Worm (Caenorhabditis elegans) whole organism, L3 larva: Measurements from ENCODE around the gene srh-112.

Experiments used
- ZK546.5 ChIP-seq: sonication (generic microtip); optimal IDR thresholded peaks from 2 replicates; lab custom pipeline; 2017; ENCODE audit warnings: missing biosample characterization, missing genetic modification characterization
- aly-2 ChIP-seq: fragments of 150-350 bp; optimal IDR thresholded peaks from 2 replicates; lab custom pipeline; 2014; ENCODE audit warnings: missing biosample characterization, missing genetic modification characterization
- ceh-16 ChIP-seq: sonication (generic microtip); optimal IDR thresholded peaks from 2 replicates; lab custom pipeline; 2017; ENCODE audit warnings: missing biosample characterization, missing genetic modification characterization
- ceh-28 ChIP-seq: fragments of 150-350 bp; optimal IDR thresholded peaks from 2 replicates; lab custom pipeline; 2014; ENCODE audit warnings: missing biosample characterization, missing genetic modification reagents, missing genetic modification characterization
- ceh-82 ChIP-seq: fragments of 150-350 bp; optimal IDR thresholded peaks from 2 replicates; lab custom pipeline; 2014; ENCODE audit warnings: missing biosample characterization, missing genetic modification characterization
- ceh-9 ChIP-seq: sonication (generic microtip); optimal IDR thresholded peaks from 2 replicates; lab custom pipeline; 2018; ENCODE audit warnings: missing biosample characterization, missing genetic modification characterization
- daf-12 ChIP-seq: fragments of 150-350 bp; optimal IDR thresholded peaks from 2 replicates; lab custom pipeline; 2014; ENCODE audit warnings: missing biosample characterization, missing genetic modification reagents, missing genetic modification characterization
- egl-5 ChIP-seq: fragments of 150-350 bp; optimal IDR thresholded peaks from 2 replicates; lab custom pipeline; 2017; ENCODE audit warnings: missing biosample characterization, missing genetic modification reagents, missing genetic modification characterization, inconsistent platforms
- elt-1 ChIP-seq: fragments of 150-350 bp; optimal IDR thresholded peaks from 2 replicates; lab custom pipeline; 2014; ENCODE audit warnings: missing biosample characterization, missing genetic modification characterization
- elt-2 ChIP-seq: sonication (generic microtip); optimal IDR thresholded peaks from 2 replicates; lab custom pipeline; 2016; ENCODE audit warnings: missing genetic modification reagents, mild to moderate bottlenecking, missing genetic modification characterization, missing compliant biosample characterization
- eor-1 ChIP-seq, 2 experiments: fragments of 150-350 bp; optimal IDR thresholded peaks; 2 replicates each; lab custom pipeline; 2014 to 2018; ENCODE audit warnings: missing biosample characterization in 2 of 2, missing genetic modification characterization in 2 of 2
- fkh-10 ChIP-seq: sonication (generic microtip); optimal IDR thresholded peaks from 2 replicates; lab custom pipeline; 2017; ENCODE audit warnings: missing biosample characterization, missing genetic modification reagents, missing genetic modification characterization
- fkh-2 ChIP-seq: fragments of 150-350 bp; optimal IDR thresholded peaks from 2 replicates; lab custom pipeline; 2014; ENCODE audit warnings: missing biosample characterization, missing genetic modification reagents, missing genetic modification characterization
- hmg-11 ChIP-seq: sonication (generic microtip); optimal IDR thresholded peaks from 2 replicates; lab custom pipeline; 2016; ENCODE audit warnings: missing genetic modification characterization, missing compliant biosample characterization
- jun-1 ChIP-seq: fragments of 150-350 bp; optimal IDR thresholded peaks from 2 replicates; lab custom pipeline; 2014; ENCODE audit warnings: missing biosample characterization, missing genetic modification reagents, missing genetic modification characterization
- lin-15B ChIP-seq: fragments of 150-350 bp; optimal IDR thresholded peaks from 2 replicates; lab custom pipeline; 2014; ENCODE audit warnings: missing biosample characterization, missing genetic modification characterization
- lin-39 ChIP-seq: fragments of 150-350 bp; optimal IDR thresholded peaks from 2 replicates; lab custom pipeline; 2018; ENCODE audit warnings: missing biosample characterization, missing genetic modification reagents, missing genetic modification characterization
- mdl-1 ChIP-seq: fragments of 150-350 bp; optimal IDR thresholded peaks from 2 replicates; lab custom pipeline; 2014; ENCODE audit warnings: missing biosample characterization, missing genetic modification characterization
- mml-1 ChIP-seq: fragments of 150-350 bp; sonication (generic microtip); optimal IDR thresholded peaks from 3 replicates; lab custom pipeline; 2014; ENCODE audit warnings: missing biosample characterization, missing genetic modification characterization
- nfya-1 ChIP-seq: sonication (generic microtip); optimal IDR thresholded peaks from 2 replicates; lab custom pipeline; 2017; ENCODE audit warnings: missing genetic modification characterization, mild to moderate bottlenecking, missing compliant biosample characterization, antibody characterized with exemption, moderate library complexity; ENCODE audit not compliant: insufficient read depth
- nhr-12 ChIP-seq: fragments of 150-350 bp; optimal IDR thresholded peaks from 2 replicates; lab custom pipeline; 2014; ENCODE audit warnings: missing biosample characterization, missing genetic modification characterization
- nhr-237 ChIP-seq: fragments of 150-350 bp; optimal IDR thresholded peaks from 2 replicates; lab custom pipeline; 2014; ENCODE audit warnings: missing biosample characterization, missing genetic modification characterization
- nhr-25 ChIP-seq: sonication (generic microtip); optimal IDR thresholded peaks from 2 replicates; lab custom pipeline; 2017; ENCODE audit warnings: missing biosample characterization, missing genetic modification characterization
- nhr-28 ChIP-seq: fragments of 150-350 bp; optimal IDR thresholded peaks from 2 replicates; lab custom pipeline; 2014; ENCODE audit warnings: missing biosample characterization, missing genetic modification characterization
- nhr-76 ChIP-seq: fragments of 150-350 bp; sonication (generic microtip); optimal IDR thresholded peaks from 5 replicates; lab custom pipeline; 2014; ENCODE audit warnings: missing biosample characterization, missing genetic modification characterization
- pha-4 ChIP-seq: fragments of 150-350 bp; optimal IDR thresholded peaks from 2 replicates; lab custom pipeline; 2014; ENCODE audit warnings: missing biosample characterization, missing genetic modification reagents, missing genetic modification characterization
- pqm-1 ChIP-seq: fragments of 150-350 bp; optimal IDR thresholded peaks from 2 replicates; lab custom pipeline; 2017; ENCODE audit warnings: missing biosample characterization, missing genetic modification characterization, inconsistent platforms
- sea-2 ChIP-seq: fragments of 150-350 bp; sonication (generic microtip); optimal IDR thresholded peaks from 4 replicates; lab custom pipeline; 2014; ENCODE audit warnings: missing biosample characterization, missing genetic modification reagents, missing genetic modification characterization
- skn-1 ChIP-seq: fragments of 150-350 bp; optimal IDR thresholded peaks from 2 replicates; lab custom pipeline; 2014; ENCODE audit warnings: missing biosample characterization, missing genetic modification characterization
- snpc-4 ChIP-seq: fragments of 150-350 bp; optimal IDR thresholded peaks from 2 replicates; lab custom pipeline; 2014; ENCODE audit warnings: missing biosample characterization, missing genetic modification characterization
- tbx-2 ChIP-seq: sonication (generic microtip); optimal IDR thresholded peaks from 2 replicates; lab custom pipeline; 2016; ENCODE audit warnings: mild to moderate bottlenecking, missing genetic modification characterization, missing compliant biosample characterization
- unc-39 ChIP-seq: sonication (generic microtip); optimal IDR thresholded peaks from 4 replicates; lab custom pipeline; 2017; ENCODE audit warnings: missing biosample characterization, missing genetic modification characterization
- zag-1 ChIP-seq: fragments of 150-350 bp; optimal IDR thresholded peaks from 2 replicates; lab custom pipeline; 2014; ENCODE audit warnings: missing biosample characterization, missing genetic modification characterization
- ztf-11 ChIP-seq: fragments of 150-350 bp; optimal IDR thresholded peaks from 2 replicates; lab custom pipeline; 2014; ENCODE audit warnings: missing biosample characterization, missing genetic modification characterization
- ztf-4 ChIP-seq: fragments of 150-350 bp; optimal IDR thresholded peaks from 2 replicates; lab custom pipeline; 2014; ENCODE audit warnings: missing biosample characterization, missing genetic modification characterization

Gene srh-112

ce11 chrV:17215602-17216001 is 10.4 kb downstream of the srh-112 start:
- TF ChIP-seq nhr-28 (tag; lab: Kevin White, UChicago), result no peak
- TF ChIP-seq daf-12 (tag; lab: Kevin White, UChicago), result no peak
- TF ChIP-seq zag-1 (tag; lab: Kevin White, UChicago), result no peak
- TF ChIP-seq lin-39 (tag; lab: Kevin White, UChicago), result no peak
- no peak for TF ChIP-seq pha-4
- TF ChIP-seq nhr-76 (tag; lab: Kevin White, UChicago), result no peak
- TF ChIP-seq ceh-82 (tag; lab: Kevin White, UChicago), result no peak
- no peak for TF ChIP-seq ceh-28
- no peak for TF ChIP-seq nhr-237
- TF ChIP-seq pqm-1 (tag; lab: Kevin White, UChicago), result no peak
- no peak for TF ChIP-seq ceh-9
- TF ChIP-seq lin-15B (tag; lab: Kevin White, UChicago), result no peak
- no peak for TF ChIP-seq jun-1 (tag; lab: Kevin White, UChicago)
- no peak for TF ChIP-seq unc-39
- TF ChIP-seq eor-1 (tag; optimal IDR thresholded peaks at IDR 0.05; lab: Kevin White, UChicago), result no peak
- no peak for TF ChIP-seq mml-1 (tag; lab: Kevin White, UChicago)
- TF ChIP-seq ztf-11 (tag; lab: Kevin White, UChicago), result no peak
- no peak for TF ChIP-seq elt-1 (tag; lab: Kevin White, UChicago)
- no peak for TF ChIP-seq fkh-10 (GFP tag; lab: Kevin White, UChicago)
- TF ChIP-seq fkh-2, result no peak

DNA sequence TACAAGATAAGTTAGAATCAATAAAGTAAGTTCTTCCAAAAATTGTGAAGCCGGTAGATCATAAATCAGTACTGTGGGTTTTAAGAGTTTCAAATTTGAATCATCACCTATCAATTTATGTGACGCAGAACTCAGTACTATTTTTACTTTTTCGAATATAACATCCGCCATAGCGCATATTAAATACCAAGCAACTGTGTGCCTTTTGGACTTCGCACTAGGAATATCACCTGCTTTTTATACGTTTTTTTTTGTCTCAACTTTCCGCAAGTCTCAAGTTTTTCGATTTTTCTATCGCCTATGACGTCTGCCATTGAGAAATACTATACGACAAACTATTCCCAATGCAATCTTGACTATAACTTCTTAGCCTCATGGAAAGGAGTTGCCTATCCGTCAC is 13.3 kb downstream of the srh-112 start, which contains the start of gene srh-113:
Gene srh-113 (plus strand): TSS at position 301 of the 400 bp plus-strand sequence.
- TF ChIP-seq skn-1 (tag; lab: Kevin White, UChicago) (no peak), elt-2 (tag; lab: Kevin White, UChicago) (no peak)

DNA sequence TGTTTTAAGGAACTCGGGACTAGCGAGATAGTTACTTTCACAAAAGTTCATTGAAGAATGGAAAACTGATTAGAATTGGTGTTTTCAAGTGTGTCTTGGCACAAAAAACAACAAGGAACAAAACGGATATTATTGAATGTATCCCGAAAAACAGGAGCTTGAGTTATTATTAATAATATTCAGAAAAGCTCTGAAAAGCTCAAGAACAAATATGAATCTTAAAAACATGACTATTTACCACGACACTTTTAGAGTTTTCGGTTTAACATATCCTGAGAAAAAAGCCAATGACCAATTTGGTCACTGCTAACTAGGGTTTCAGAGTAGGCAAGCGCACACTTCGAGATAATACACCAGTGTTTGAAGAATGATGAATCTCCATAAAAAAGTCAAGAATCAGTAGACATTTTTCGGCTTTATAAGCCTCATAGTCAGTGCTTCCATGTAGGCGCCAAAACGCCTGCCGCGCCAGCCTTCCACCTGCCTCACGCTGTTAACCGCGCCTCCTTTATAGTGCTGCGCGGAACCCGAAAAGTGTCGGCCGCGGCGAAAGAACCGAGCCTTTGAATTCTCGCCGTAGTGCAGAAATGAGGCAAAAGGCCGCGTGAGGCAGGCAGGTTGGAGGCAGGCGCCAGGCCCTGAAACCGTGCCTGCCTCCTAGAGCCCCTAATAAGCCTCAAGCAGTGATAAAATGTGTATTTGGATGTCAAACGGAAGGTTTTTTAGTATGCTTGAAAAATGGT is 13.9 kb downstream of the srh-112 start, which contains the start of gene srh-236:
Gene srh-236 (minus strand): TSS at position 51 of the 743 bp plus-strand sequence.
- TF ChIP-seq aly-2 (tag; lab: Kevin White, UChicago) (no peak), hmg-11 (tag; lab: Kevin White, UChicago) (no peak)
- TF ChIP-seq, all 47 proteins: peak for 0

DNA sequence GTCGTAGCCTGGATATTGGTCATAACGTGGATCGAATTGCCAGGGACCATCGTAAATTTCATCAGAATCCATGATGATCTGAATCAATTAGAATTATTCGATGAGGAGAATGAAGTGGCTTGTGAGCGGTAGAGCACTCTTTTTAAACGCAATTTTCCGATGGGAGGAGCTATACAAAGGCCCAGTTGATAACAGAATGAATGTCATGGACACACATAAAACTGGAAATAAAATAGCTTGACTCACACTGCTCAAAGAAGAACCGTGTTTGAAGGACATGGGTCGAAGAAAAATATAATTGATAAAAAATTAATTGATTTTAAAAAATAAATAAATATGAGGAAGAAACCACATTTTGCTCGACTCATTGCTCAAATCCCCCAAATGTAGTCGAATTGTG is 18.0 kb downstream of the srh-112 start, which contains the start of gene Y68A4A.13:
Gene Y68A4A.13 (minus strand): TSS at position 101 of the 400 bp plus-strand sequence.
- TF ChIP-seq nfya-1 (tag; lab: Kevin White, UChicago) (no peak), pqm-1 (tag; lab: Kevin White, UChicago) (no peak), ztf-11 (tag; lab: Kevin White, UChicago) (no peak), aly-2 (tag; lab: Kevin White, UChicago) (no peak), snpc-4 (tag; lab: Kevin White, UChicago) (no peak), mml-1 (tag; lab: Kevin White, UChicago) (no peak), ZK546.5 (tag; lab: Kevin White, UChicago) (no peak), sea-2 (GFP tag; lab: Kevin White, UChicago) (no peak), fkh-10 (GFP tag; lab: Kevin White, UChicago) (no peak), nhr-12 (tag; lab: Kevin White, UChicago) (no peak), tbx-2 (tag; lab: Kevin White, UChicago) (no peak), egl-5 (no peak), skn-1 (tag; lab: Kevin White, UChicago) (no peak), mdl-1 (tag; lab: Kevin White, UChicago) (no peak), ceh-16 (tag; lab: Kevin White, UChicago) (no peak), ztf-4 (tag; lab: Kevin White, UChicago) (no peak), zag-1 (tag; lab: Kevin White, UChicago) (no peak), lin-39 (tag; lab: Kevin White, UChicago) (no peak), fkh-2 (no peak), nhr-25 (tag; lab: Kevin White, UChicago) (no peak)
- TF ChIP-seq, all 47 proteins: peak for 0
